Fruit fly (Drosophila melanogaster) whole organism, embryonic: ENCODE results near the gene CG6749.
A peak's percentile ranks its signal among the peaks of the same experiment; 100 is the strongest.

Experiments
- Blimp-1 ChIP-seq: fragments of 200-800 bp; sonication (Bioruptor generic); optimal IDR thresholded peaks from 3 replicates; lab custom pipeline; 2018; ENCODE audit warnings: missing biosample characterization, missing genetic modification characterization, mild to moderate bottlenecking, moderate library complexity, missing genetic modification reagents
- CG10274 ChIP-seq: fragments of 200-800 bp; sonication (Bioruptor generic); optimal IDR thresholded peaks from 3 replicates; lab custom pipeline; 2017; ENCODE audit warnings: missing biosample characterization, mild to moderate bottlenecking, missing genetic modification characterization
- CG10366 ChIP-seq: fragments of 200-800 bp; sonication (Bioruptor generic); IDR thresholded peaks from 2 replicates; pipeline ENCODE4 v1.3.6; 2022; ENCODE audit warnings: missing biosample characterization, missing genetic modification characterization
- CG11723 ChIP-seq: fragments of 200-800 bp; sonication (Bioruptor generic); optimal IDR thresholded peaks from 2 replicates; lab custom pipeline; 2017; ENCODE audit warnings: missing biosample characterization, mild to moderate bottlenecking, missing genetic modification characterization
- CG13123 ChIP-seq: fragments of 200-800 bp; sonication (Bioruptor generic); optimal IDR thresholded peaks from 2 replicates; lab custom pipeline; 2016; ENCODE audit warnings: missing biosample characterization, missing genetic modification characterization
- CG13775 ChIP-seq: fragments of 200-800 bp; sonication (Bioruptor generic); optimal IDR thresholded peaks from 3 replicates; lab custom pipeline; 2017; ENCODE audit warnings: missing biosample characterization, mild to moderate bottlenecking, missing genetic modification characterization
- CG14014 ChIP-seq: fragments of 200-800 bp; sonication (Bioruptor generic); IDR thresholded peaks from 2 replicates; pipeline ENCODE4 v1.3.6; 2022; ENCODE audit warnings: missing biosample characterization, missing genetic modification characterization
- CG14441 ChIP-seq: fragments of 200-800 bp; sonication (Bioruptor generic); IDR thresholded peaks from 2 replicates; pipeline ENCODE4 v1.3.6; 2022; ENCODE audit warnings: missing biosample characterization, missing genetic modification characterization
- CG14667 ChIP-seq: fragments of 200-800 bp; sonication (Bioruptor generic); IDR thresholded peaks from 2 replicates; pipeline ENCODE4 v1.3.6; 2022; ENCODE audit warnings: missing biosample characterization, missing genetic modification characterization
- CG14710 ChIP-seq: fragments of 200-800 bp; sonication (Bioruptor generic); optimal IDR thresholded peaks from 3 replicates; lab custom pipeline; 2019; ENCODE audit warnings: missing biosample characterization, mild to moderate bottlenecking, missing genetic modification characterization, moderate library complexity
- CG15073 ChIP-seq: fragments of 200-800 bp; sonication (Bioruptor generic); optimal IDR thresholded peaks from 2 replicates; lab custom pipeline; 2016; ENCODE audit warnings: missing biosample characterization, missing genetic modification characterization
- CG4424 ChIP-seq: fragments of 200-800 bp; sonication (Bioruptor generic); optimal IDR thresholded peaks from 3 replicates; lab custom pipeline; 2016; ENCODE audit warnings: missing biosample characterization, missing genetic modification characterization
- CG4730 ChIP-seq: fragments of 200-800 bp; sonication (Bioruptor generic); IDR thresholded peaks from 2 replicates; pipeline ENCODE4 v1.3.6; 2022; ENCODE audit warnings: missing biosample characterization, missing genetic modification characterization
- CG5180 ChIP-seq: fragments of 200-800 bp; sonication (Bioruptor generic); optimal IDR thresholded peaks from 3 replicates; lab custom pipeline; 2017; ENCODE audit warnings: missing biosample characterization, missing genetic modification characterization, mild to moderate bottlenecking, moderate library complexity, missing genetic modification reagents
- CG6689 ChIP-seq: fragments of 200-800 bp; sonication (Bioruptor generic); IDR thresholded peaks from 2 replicates; pipeline ENCODE4 v1.3.6; 2022; ENCODE audit warnings: missing biosample characterization, missing genetic modification characterization
- CG6765 ChIP-seq: fragments of 200-800 bp; sonication (Bioruptor generic); optimal IDR thresholded peaks from 3 replicates; lab custom pipeline; 2017; ENCODE audit warnings: missing biosample characterization, mild to moderate bottlenecking, missing genetic modification characterization
- CG8388 ChIP-seq: fragments of 200-800 bp; sonication (Bioruptor generic); optimal IDR thresholded peaks from 2 replicates; lab custom pipeline; 2019; ENCODE audit warnings: missing biosample characterization, mild to moderate bottlenecking, missing genetic modification characterization, moderate library complexity
- CG9609 ChIP-seq: fragments of 200-800 bp; sonication (Bioruptor generic); optimal IDR thresholded peaks from 3 replicates; lab custom pipeline; 2016; ENCODE audit warnings: missing biosample characterization, missing genetic modification characterization
- CG9817 ChIP-seq: fragments of 200-800 bp; sonication (Bioruptor generic); optimal IDR thresholded peaks from 2 replicates; lab custom pipeline; 2018; ENCODE audit warnings: missing biosample characterization, mild to moderate bottlenecking, missing genetic modification characterization, moderate library complexity
- CTCF ChIP-seq: fragments of 200-800 bp; sonication (Bioruptor generic); optimal IDR thresholded peaks from 2 replicates; lab custom pipeline; 2017; ENCODE audit warnings: missing biosample characterization, mild to moderate bottlenecking, missing genetic modification characterization, moderate library complexity
- H2.0 ChIP-seq: fragments of 200-800 bp; sonication (Bioruptor generic); IDR thresholded peaks from 2 replicates; pipeline ENCODE4 v1.3.6; 2022; ENCODE audit warnings: missing biosample characterization, missing genetic modification characterization
- Max ChIP-seq: fragments of 200-800 bp; sonication (Bioruptor generic); optimal IDR thresholded peaks from 2 replicates; lab custom pipeline; 2016; ENCODE audit warnings: missing biosample characterization, mild to moderate bottlenecking, missing genetic modification characterization
- NC2β ChIP-seq: fragments of 200-800 bp; sonication (Bioruptor generic); optimal IDR thresholded peaks from 2 replicates; lab custom pipeline; 2016; ENCODE audit warnings: missing biosample characterization, missing genetic modification characterization
- Optix ChIP-seq: fragments of 200-800 bp; sonication (Bioruptor generic); IDR thresholded peaks from 3 replicates; pipeline ENCODE4 v1.3.6; 2022; ENCODE audit warnings: missing biosample characterization, missing genetic modification characterization
- Side ChIP-seq: fragments of 200-800 bp; sonication (Bioruptor generic); optimal IDR thresholded peaks from 2 replicates; lab custom pipeline; 2016; ENCODE audit warnings: missing biosample characterization, missing genetic modification characterization
- Taf1 ChIP-seq: fragments of 200-800 bp; sonication (Bioruptor generic); IDR thresholded peaks from 2 replicates; pipeline ENCODE4 v1.3.6; 2022; ENCODE audit warnings: missing biosample characterization, missing genetic modification characterization
- ac ChIP-seq: fragments of 200-800 bp; sonication (Bioruptor generic); optimal IDR thresholded peaks from 3 replicates; lab custom pipeline; 2017; ENCODE audit warnings: missing biosample characterization, mild to moderate bottlenecking, missing genetic modification characterization
- bab2 ChIP-seq: fragments of 200-800 bp; sonication (Bioruptor generic); optimal IDR thresholded peaks from 2 replicates; lab custom pipeline; 2016; ENCODE audit warnings: missing biosample characterization, missing genetic modification characterization
- br ChIP-seq: fragments of >200 bp; optimal IDR thresholded peaks from 2 replicates; lab custom pipeline; 2017
- btn ChIP-seq: fragments of 200-800 bp; sonication (Bioruptor generic); optimal IDR thresholded peaks from 2 replicates; lab custom pipeline; 2016; ENCODE audit warnings: missing biosample characterization, missing genetic modification characterization
- cg ChIP-seq: fragments of 200-800 bp; sonication (Bioruptor generic); optimal IDR thresholded peaks from 3 replicates; lab custom pipeline; 2019; ENCODE audit warnings: missing biosample characterization, mild to moderate bottlenecking, missing genetic modification characterization, moderate library complexity
- corto ChIP-seq: fragments of 200-800 bp; sonication (Bioruptor generic); optimal IDR thresholded peaks from 2 replicates; lab custom pipeline; 2016; ENCODE audit warnings: missing biosample characterization, mild to moderate bottlenecking, missing genetic modification characterization, moderate library complexity
- crc ChIP-seq: fragments of 200-800 bp; sonication (Bioruptor generic); optimal IDR thresholded peaks from 2 replicates; lab custom pipeline; 2016; ENCODE audit warnings: missing biosample characterization, missing genetic modification characterization
- crol ChIP-seq: fragments of 200-800 bp; sonication (Bioruptor generic); IDR thresholded peaks from 2 replicates; pipeline ENCODE4 v1.3.6; 2022; ENCODE audit warnings: missing biosample characterization, missing genetic modification characterization
- ken ChIP-seq: fragments of 200-800 bp; sonication (Bioruptor generic); IDR thresholded peaks from 3 replicates; pipeline ENCODE4 v1.3.6; 2022; ENCODE audit warnings: missing biosample characterization, missing genetic modification characterization
- klu ChIP-seq: fragments of 200-800 bp; sonication (Bioruptor generic); IDR thresholded peaks from 2 replicates; pipeline ENCODE4 v1.3.6; 2022; ENCODE audit warnings: missing biosample characterization, missing genetic modification characterization
- lbe ChIP-seq: fragments of 200-800 bp; sonication (Bioruptor generic); optimal IDR thresholded peaks from 2 replicates; lab custom pipeline; 2016; ENCODE audit warnings: missing biosample characterization, mild to moderate bottlenecking, missing genetic modification characterization
- lmd ChIP-seq: fragments of 200-800 bp; sonication (Bioruptor generic); IDR thresholded peaks from 2 replicates; pipeline ENCODE4 v1.3.6; 2022; ENCODE audit warnings: missing biosample characterization, missing genetic modification characterization
- mld ChIP-seq: fragments of 200-800 bp; sonication (Bioruptor generic); IDR thresholded peaks from 3 replicates; pipeline ENCODE4 v1.3.6; 2022; ENCODE audit warnings: missing biosample characterization, missing genetic modification characterization; ENCODE audit not compliant: partially characterized antibody
- nau ChIP-seq: fragments of 200-800 bp; sonication (Bioruptor generic); optimal IDR thresholded peaks from 3 replicates; lab custom pipeline; 2017; ENCODE audit warnings: missing biosample characterization, mild to moderate bottlenecking, missing genetic modification characterization, missing genetic modification reagents
- pan ChIP-seq, 4 experiments: fragments of >200 bp in 3 of 4; fragments of 200-800 bp in 1 of 4; sonication (Bioruptor generic) in 1 of 4; optimal IDR thresholded peaks in 3 of 4; IDR thresholded peaks in 1 of 4; 2 replicates each; pipeline versions ENCODE4 v1.3.6 to Lab custom; 2017 to 2022; ENCODE audit warnings: missing biosample characterization in 2 of 4, missing genetic modification characterization in 2 of 4, mixed read lengths in 1 of 4
- pb ChIP-seq: fragments of 200-800 bp; sonication (Bioruptor generic); optimal IDR thresholded peaks from 3 replicates; lab custom pipeline; 2016; ENCODE audit warnings: missing biosample characterization, missing genetic modification characterization
- pfk ChIP-seq: fragments of 200-800 bp; sonication (Bioruptor generic); optimal IDR thresholded peaks from 2 replicates; lab custom pipeline; 2018; ENCODE audit warnings: missing biosample characterization, mild to moderate bottlenecking, missing genetic modification characterization, moderate library complexity
- phol ChIP-seq: fragments of 200-800 bp; sonication (Bioruptor generic); optimal IDR thresholded peaks from 3 replicates; lab custom pipeline; 2018; ENCODE audit warnings: missing biosample characterization, mild to moderate bottlenecking, missing genetic modification characterization, moderate library complexity
- schlank ChIP-seq: fragments of 200-800 bp; sonication (Bioruptor generic); optimal IDR thresholded peaks from 2 replicates; lab custom pipeline; 2018; ENCODE audit warnings: missing biosample characterization, mild to moderate bottlenecking, missing genetic modification characterization
- sens-2 ChIP-seq: fragments of 200-800 bp; sonication (Bioruptor generic); IDR thresholded peaks from 2 replicates; pipeline ENCODE4 v1.3.6; 2022; ENCODE audit warnings: missing biosample characterization, missing genetic modification characterization
- seq ChIP-seq: fragments of 200-800 bp; sonication (Bioruptor generic); IDR thresholded peaks from 2 replicates; pipeline ENCODE4 v1.3.6; 2022; ENCODE audit warnings: missing biosample characterization, missing genetic modification characterization
- sna ChIP-seq: fragments of 200-800 bp; sonication (Bioruptor generic); IDR thresholded peaks from 2 replicates; pipeline ENCODE4 v1.3.6; 2022; ENCODE audit warnings: missing biosample characterization, missing genetic modification characterization; ENCODE audit not compliant: partially characterized antibody
- stc ChIP-seq: fragments of 200-800 bp; sonication (Bioruptor generic); IDR thresholded peaks from 2 replicates; pipeline ENCODE4 v1.3.6; 2022; ENCODE audit warnings: missing biosample characterization, missing genetic modification characterization
- vvl ChIP-seq: fragments of 200-800 bp; sonication (Bioruptor generic); IDR thresholded peaks from 2 replicates; pipeline ENCODE4 v1.3.6; 2022; ENCODE audit warnings: missing biosample characterization, missing genetic modification characterization
- z ChIP-seq: fragments of 200-800 bp; sonication (Bioruptor generic); IDR thresholded peaks from 3 replicates; pipeline ENCODE4 v1.3.6; 2022; ENCODE audit warnings: missing biosample characterization, missing genetic modification characterization

The CG6749 gene

dm6 chr3L:9693552-9694133 lies 40.0 kb downstream of the CG6749 start (continued):
- no peak for TF ChIP-seq H2.0 (GFP tag; lab: Robert Waterston, UW)
- TF ChIP-seq z (GFP tag; lab: Robert Waterston, UW): no peak
- 0 out of 2 replicates have a peak, but pooled peaks have one; percentile 25 for TF ChIP-seq lmd (GFP tag; lab: Robert Waterston, UW)
- no peak for TF ChIP-seq CG11723 (GFP tag; lab: Kevin White, UChicago)
- TF ChIP-seq CG4424 (GFP tag; lab: Kevin White, UChicago): no peak
- TF ChIP-seq mld: 0 out of 3 replicates have a peak, but pooled peaks have one; percentile 12
- no peak for TF ChIP-seq CG5180 (GFP tag; lab: Kevin White, UChicago)
- peak; percentile 57; the same call in 1 of the 2 replicates for TF ChIP-seq stc (GFP tag; lab: Robert Waterston, UW)
- TF ChIP-seq sens-2 (GFP tag; lab: Robert Waterston, UW): no peak
- peak; percentile 40 for TF ChIP-seq CG14014 (GFP tag; lab: Robert Waterston, UW)
- TF ChIP-seq pb (GFP tag; lab: Kevin White, UChicago): no peak
- TF ChIP-seq sna (GFP tag; lab: Robert Waterston, UW): no peak
- TF ChIP-seq seq (GFP tag; lab: Robert Waterston, UW): no peak
- no peak for TF ChIP-seq CG14710
- no peak for TF ChIP-seq corto (GFP tag; lab: Kevin White, UChicago)
- TF ChIP-seq btn (GFP tag; lab: Kevin White, UChicago): no peak
- no peak for TF ChIP-seq ac (GFP tag; lab: Kevin White, UChicago)
- TF ChIP-seq NC2β: no peak
- TF ChIP-seq Blimp-1 (GFP tag; lab: Kevin White, UChicago): peak; percentile 3
- 0 out of 2 replicates have a peak, but pooled peaks have one; percentile 35 for TF ChIP-seq Taf1 (GFP tag; lab: Robert Waterston, UW)
- TF ChIP-seq br (lab: Kevin White, UChicago): no peak
- 0 out of 2 replicates have a peak, but pooled peaks have one; percentile 8 for TF ChIP-seq CG14667
- TF ChIP-seq nau: no peak
- TF ChIP-seq CG4730 (GFP tag; lab: Robert Waterston, UW): no peak
- TF ChIP-seq Side: no peak
- no peak for TF ChIP-seq schlank (tag; lab: Kevin White, UChicago)
- TF ChIP-seq CG10366 (GFP tag; lab: Robert Waterston, UW): peak; percentile 37; the same call in 1 of the 2 replicates
- no peak for TF ChIP-seq Optix (GFP tag; lab: Robert Waterston, UW)
- peak; percentile 76 for TF ChIP-seq cg
- TF ChIP-seq CG9609 (GFP tag; lab: Kevin White, UChicago): no peak
- TF ChIP-seq CG13123 (GFP tag; lab: Kevin White, UChicago): no peak
- TF ChIP-seq crc: no peak
- no peak for TF ChIP-seq CG15073
- no peak for TF ChIP-seq pfk
- no peak for TF ChIP-seq klu (GFP tag; lab: Robert Waterston, UW)
- TF ChIP-seq CG10274: no peak
- TF ChIP-seq crol (GFP tag; lab: Robert Waterston, UW): no peak
- no peak for TF ChIP-seq bab2 (GFP tag; lab: Kevin White, UChicago)
- TF ChIP-seq lbe: no peak
- 0 out of 3 replicates have a peak, but pooled peaks have one; percentile 44 for TF ChIP-seq ken (GFP tag; lab: Robert Waterston, UW)
- no peak for TF ChIP-seq CTCF (GFP tag; lab: Kevin White, UChicago)
- TF ChIP-seq CG9817: no peak
- peak; percentile 39; the same call in 1 of the 2 replicates for TF ChIP-seq CG6689 (GFP tag; lab: Robert Waterston, UW)
- no peak for TF ChIP-seq CG13775 (GFP tag; lab: Kevin White, UChicago)
- no peak for TF ChIP-seq CG8388
- no peak for TF ChIP-seq CG6765 (GFP tag; lab: Kevin White, UChicago)
- no peak for TF ChIP-seq pan (optimal IDR thresholded peaks at IDR 0.05; lab: Kevin White, UChicago)
- TF ChIP-seq pan (GFP tag; optimal IDR thresholded peaks at IDR 0.05 in 1 of 2, IDR thresholded peaks at IDR 0.05 in 1 of 2): peak in 1 of 2 experiments; percentile 51
- no peak for TF ChIP-seq Max (GFP tag; lab: Kevin White, UChicago)
- TF ChIP-seq vvl: peak; percentile 24; the same call in 1 of the 2 replicates
- TF ChIP-seq phol (tag; lab: Kevin White, UChicago): no peak
- 0 out of 2 replicates have a peak, but pooled peaks have one; percentile 19 for TF ChIP-seq CG14441 (GFP tag; lab: Robert Waterston, UW)
